Fruit fly (Drosophila melanogaster): ENCODE results near the gene eIF5.

DNA sequence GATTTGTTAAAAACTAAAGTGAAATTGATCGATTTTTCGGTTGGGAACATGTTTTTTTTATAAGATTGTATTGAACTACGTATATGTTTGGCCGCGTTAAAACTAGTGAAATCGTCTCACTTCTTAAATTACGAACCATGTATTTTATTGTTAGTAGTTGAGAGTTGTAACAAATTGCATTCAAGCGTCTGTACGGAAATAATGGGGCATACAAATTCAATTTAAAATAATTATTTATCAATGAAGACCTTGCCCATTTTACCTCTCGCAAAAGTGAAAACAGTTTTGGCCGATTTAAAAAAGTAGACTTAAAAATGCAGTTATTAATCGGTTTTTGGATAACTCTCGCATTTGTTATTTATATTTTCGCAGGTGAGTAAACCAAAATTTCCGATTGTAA lies 17.0 kb upstream of the eIF5 start, which contains the start of gene Muc14A:
- no peak for TF ChIP-seq Dll (GFP tag; IDR thresholded peaks at IDR 0.05; ENCODE audit: partially characterized antibody)
- TF ChIP-seq Scr (GFP tag; IDR thresholded peaks at IDR 0.05; ENCODE audit: partially characterized antibody) = no peak
- TF ChIP-seq CG10209 (GFP tag; optimal IDR thresholded peaks at IDR 0.05) = no peak
- TF ChIP-seq psq (GFP tag; optimal IDR thresholded peaks at IDR 0.05) = no peak

Data from whole organism, embryonic.